Worm (Caenorhabditis elegans): ENCODE measurements around the gene lgc-12.

Gene lgc-12

DNA sequence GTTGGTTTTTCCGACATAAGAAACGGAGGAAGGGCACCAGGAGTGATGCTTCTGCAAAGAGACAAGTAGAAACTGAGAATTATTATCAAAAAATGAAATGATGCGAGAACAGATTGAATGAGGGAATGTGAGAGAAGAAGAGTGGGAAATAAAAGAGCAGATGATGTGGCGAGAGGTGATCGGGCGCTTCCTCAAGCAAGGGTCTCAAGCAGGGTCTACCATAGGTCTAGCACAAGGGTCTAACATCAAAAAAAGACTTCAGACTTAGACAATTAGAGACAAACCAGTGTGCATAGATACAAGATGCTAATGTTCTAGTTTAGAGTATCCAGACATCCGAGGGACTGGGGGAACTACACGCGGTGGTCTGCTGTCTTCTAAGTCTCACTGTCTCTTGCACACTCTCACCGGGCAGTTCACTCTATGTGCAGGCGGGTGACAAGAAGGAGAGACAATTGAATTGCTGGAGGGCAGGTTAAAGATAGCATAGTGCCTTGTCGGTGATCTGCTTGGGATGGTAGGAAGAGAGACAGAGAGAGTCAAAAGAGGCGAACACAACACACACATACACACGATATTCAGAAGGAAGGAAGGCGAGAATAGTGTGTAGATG, 8.2 kb downstream of the lgc-12 start, which contains the start of gene R13A5.7 (continued):
- TF ChIP-seq cey-2 (tag; optimal IDR thresholded peaks at IDR 0.05; ENCODE audit: borderline replicate concordance, insufficient read depth) (no peak), set-16 (GFP tag; IDR thresholded peaks at IDR 0.05) (no peak), aly-2 (tag; optimal IDR thresholded peaks at IDR 0.05) (no peak), aha-1 (tag) (peak; percentile 14), lin-13 (GFP tag; optimal IDR thresholded peaks at IDR 0.05) (peak; percentile 54), lin-15B (tag; optimal IDR thresholded peaks at IDR 0.05) (no peak), zfp-2 (tag; optimal IDR thresholded peaks at IDR 0.05) (no peak), ZK546.5 (tag; optimal IDR thresholded peaks at IDR 0.05) (no peak), nhr-77 (tag; optimal IDR thresholded peaks at IDR 0.05) (peak; percentile 67), mes-2 (tag; optimal IDR thresholded peaks at IDR 0.05; ENCODE audit: poor library complexity, severe bottlenecking) (peak; percentile 69), fkh-10 (GFP tag; optimal IDR thresholded peaks at IDR 0.05) (peak; percentile 66), pha-4 (GFP tag; IDR thresholded peaks at IDR 0.05) (no peak), pha-4 (tag; optimal IDR thresholded peaks at IDR 0.05) (peak; percentile 39), Y105C5A.15 (GFP tag; IDR thresholded peaks at IDR 0.05) (no peak), rbr-2 (tag; optimal IDR thresholded peaks at IDR 0.05) (peak; percentile 89), F49E8.2 (tag; optimal IDR thresholded peaks at IDR 0.05; ENCODE audit: borderline replicate concordance) (no peak), egl-27 (tag; optimal IDR thresholded peaks at IDR 0.05) (no peak), ceh-62 (tag; optimal IDR thresholded peaks at IDR 0.05) (no peak), ceh-32 (tag; optimal IDR thresholded peaks at IDR 0.05; ENCODE audit: poor library complexity) (no peak), mdl-1 (tag; optimal IDR thresholded peaks at IDR 0.05) (peak; percentile 95 to 96), zip-2 (tag; optimal IDR thresholded peaks at IDR 0.05) (no peak), zag-1 (tag; optimal IDR thresholded peaks at IDR 0.05) (no peak), lin-29 (GFP tag; IDR thresholded peaks at IDR 0.05) (no peak), madf-5 (GFP tag; IDR thresholded peaks at IDR 0.05) (no peak), nhr-6 (tag; optimal IDR thresholded peaks at IDR 0.05) (peak; percentile 75), hmg-1.1 (GFP tag; IDR thresholded peaks at IDR 0.05) (peak; percentile 89), duxl-1 (tag; optimal IDR thresholded peaks at IDR 0.05; ENCODE audit: poor library complexity) (peak; percentile 22), nhr-237 (tag; optimal IDR thresholded peaks at IDR 0.05) (no peak), hlh-30 (tag; optimal IDR thresholded peaks at IDR 0.05; ENCODE audit: insufficient read depth) (peak; percentile 95), saeg-2 (GFP tag; IDR thresholded peaks at IDR 0.05) (0 out of 2 replicates have a peak, but pooled peaks have one; percentile 20), jun-1 (tag; optimal IDR thresholded peaks at IDR 0.05) (no peak), zfp-3 (GFP tag; conservative IDR thresholded peaks at IDR 0.05) (no peak), ces-1 (GFP tag; optimal IDR thresholded peaks at IDR 0.05) (no peak), Y75B8A.6 (GFP tag; IDR thresholded peaks at IDR 0.05) (no peak), lin-39 (tag; optimal IDR thresholded peaks at IDR 0.05) (no peak), tra-1 (GFP tag; IDR thresholded peaks at IDR 0.05) (0 out of 2 replicates have a peak, but pooled peaks have one; percentile 37), lin-1 (GFP tag; IDR thresholded peaks at IDR 0.05) (0 out of 2 replicates have a peak, but pooled peaks have one; percentile 35), nhr-48 (tag; optimal IDR thresholded peaks at IDR 0.05) (peak; percentile 47)

DNA sequence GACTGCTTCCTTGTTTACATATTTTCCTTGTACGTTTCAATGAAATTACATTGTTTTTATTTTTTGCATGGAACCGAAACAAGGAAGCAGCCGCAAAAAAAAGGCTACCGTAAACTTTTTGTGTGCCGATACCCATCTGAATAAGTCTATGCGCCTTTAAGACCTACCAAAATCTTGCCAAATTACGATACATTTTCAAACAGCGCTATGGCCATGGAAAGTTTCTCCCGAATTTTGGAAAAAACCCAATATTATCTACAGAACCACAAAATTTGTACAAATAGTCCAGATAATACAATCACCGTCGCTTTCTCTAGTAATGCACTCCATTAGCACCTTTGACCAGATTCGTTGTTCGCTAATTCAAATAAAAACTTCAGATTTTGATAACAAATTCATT, 9.8 kb downstream of the lgc-12 start:
- peak; percentile 35; the same call in 1 of the 2 replicates for TF ChIP-seq snpc-1.2 (GFP tag; IDR thresholded peaks at IDR 0.05)
- TF ChIP-seq F49E8.2 (tag; optimal IDR thresholded peaks at IDR 0.05; ENCODE audit: borderline replicate concordance): peak; percentile 23
- no peak for TF ChIP-seq zag-1 (tag; optimal IDR thresholded peaks at IDR 0.05)
- TF ChIP-seq aha-1 (tag): peak; percentile 43
- no peak for TF ChIP-seq vab-7 (GFP tag; IDR thresholded peaks at IDR 0.05)
- TF ChIP-seq arid-1 (GFP tag; conservative IDR thresholded peaks at IDR 0.05): 0 out of 2 replicates have a peak, but pooled peaks have one; percentile 36
- TF ChIP-seq Y48G9A.11 (GFP tag; IDR thresholded peaks at IDR 0.05): peak; percentile 56
- 0 out of 2 replicates have a peak, but pooled peaks have one; percentile 29 for TF ChIP-seq lin-1 (GFP tag; IDR thresholded peaks at IDR 0.05)
- TF ChIP-seq daf-16 (GFP tag; optimal IDR thresholded peaks at IDR 0.05): no peak
- peak; percentile 22 for TF ChIP-seq daf-16 (tag; optimal IDR thresholded peaks at IDR 0.05)
- TF ChIP-seq lin-38 (GFP tag; IDR thresholded peaks at IDR 0.05): peak; percentile 40; the same call in 1 of the 2 replicates

Data from whole organism, L4 larva.